Fruit fly (Drosophila melanogaster) whole organism, pupa: Measurements from ENCODE around the gene daw.

ENCODE experiments used
- CG10348 ChIP-seq: fragments of 200-800 bp; sonication (Bioruptor generic); IDR thresholded peaks from 2 replicates; pipeline ENCODE4 v1.3.6; 2022; ENCODE audit warnings: missing biosample characterization, missing genetic modification characterization
- CG12605 ChIP-seq: fragments of 200-800 bp; sonication (Bioruptor generic); IDR thresholded peaks from 2 replicates; pipeline ENCODE4 v1.3.6; 2022; ENCODE audit warnings: missing biosample characterization, missing genetic modification characterization
- CG13204 ChIP-seq: fragments of 200-800 bp; sonication (Bioruptor generic); optimal IDR thresholded peaks from 2 replicates; lab custom pipeline; 2018; ENCODE audit warnings: missing biosample characterization, mild to moderate bottlenecking, missing genetic modification characterization, moderate library complexity
- CG14655 ChIP-seq: fragments of 200-800 bp; sonication (Bioruptor generic); optimal IDR thresholded peaks from 3 replicates; lab custom pipeline; 2017; ENCODE audit warnings: mild to moderate bottlenecking, missing biosample characterization, missing genetic modification reagents, missing genetic modification characterization
- CG15710 ChIP-seq: fragments of 200-800 bp; sonication (Bioruptor generic); optimal IDR thresholded peaks from 2 replicates; lab custom pipeline; 2018; ENCODE audit warnings: missing biosample characterization, mild to moderate bottlenecking, missing genetic modification characterization, moderate library complexity
- CG17806 ChIP-seq: fragments of 200-800 bp; sonication (Bioruptor generic); optimal IDR thresholded peaks from 2 replicates; lab custom pipeline; 2018; ENCODE audit warnings: missing biosample characterization, mild to moderate bottlenecking, missing genetic modification characterization, moderate library complexity
- CG32121 ChIP-seq: fragments of 200-800 bp; sonication (Bioruptor generic); IDR thresholded peaks from 2 replicates; pipeline ENCODE4 v1.3.6; 2022; ENCODE audit warnings: missing biosample characterization, missing genetic modification characterization
- CG34367 ChIP-seq: fragments of 200-800 bp; sonication (Bioruptor generic); optimal IDR thresholded peaks from 2 replicates; lab custom pipeline; 2018; ENCODE audit warnings: missing biosample characterization, mild to moderate bottlenecking, missing genetic modification characterization
- CG4496 ChIP-seq: fragments of 200-800 bp; sonication (Bioruptor generic); IDR thresholded peaks from 3 replicates; pipeline ENCODE4 v1.3.6; 2022; ENCODE audit warnings: missing biosample characterization, missing genetic modification characterization
- CG8159 ChIP-seq: fragments of 200-800 bp; sonication (Bioruptor generic); optimal IDR thresholded peaks from 3 replicates; lab custom pipeline; 2018; ENCODE audit warnings: missing biosample characterization, mild to moderate bottlenecking, missing genetic modification characterization, moderate library complexity
- CG8301 ChIP-seq: fragments of 200-800 bp; sonication (Bioruptor generic); optimal IDR thresholded peaks from 2 replicates; lab custom pipeline; 2018; ENCODE audit warnings: missing biosample characterization, mild to moderate bottlenecking, missing genetic modification characterization
- CG9948 ChIP-seq: fragments of 200-800 bp; sonication (Bioruptor generic); optimal IDR thresholded peaks from 2 replicates; lab custom pipeline; 2018; ENCODE audit warnings: missing biosample characterization, mild to moderate bottlenecking, missing genetic modification characterization, moderate library complexity
- D1 ChIP-seq: fragments of 200-800 bp; sonication (Bioruptor generic); optimal IDR thresholded peaks from 2 replicates; lab custom pipeline; 2018; ENCODE audit warnings: missing biosample characterization, mild to moderate bottlenecking, missing genetic modification characterization, moderate library complexity
- EcR ChIP-seq: fragments of 200-800 bp; sonication (Bioruptor generic); optimal IDR thresholded peaks from 3 replicates; lab custom pipeline; 2019; ENCODE audit warnings: missing biosample characterization, missing genetic modification characterization, mild to moderate bottlenecking, moderate library complexity, missing genetic modification reagents
- Ets98B ChIP-seq: fragments of 200-800 bp; sonication (Bioruptor generic); IDR thresholded peaks from 2 replicates; pipeline ENCODE4 v1.3.6; 2022; ENCODE audit warnings: missing biosample characterization, missing genetic modification characterization
- Pif1A ChIP-seq: fragments of 200-800 bp; sonication (Bioruptor generic); optimal IDR thresholded peaks from 3 replicates; lab custom pipeline; 2016; ENCODE audit warnings: missing biosample characterization, missing genetic modification characterization
- Pif1B ChIP-seq: fragments of 200-800 bp; sonication (Bioruptor generic); optimal IDR thresholded peaks from 3 replicates; lab custom pipeline; 2016; ENCODE audit warnings: missing biosample characterization, missing genetic modification characterization
- Snoo ChIP-seq: fragments of 200-800 bp; sonication (Bioruptor generic); optimal IDR thresholded peaks from 3 replicates; lab custom pipeline; 2017; ENCODE audit warnings: missing biosample characterization, mild to moderate bottlenecking, missing genetic modification characterization, inconsistent platforms
- fd96Ca ChIP-seq: fragments of 200-800 bp; sonication (Bioruptor generic); IDR thresholded peaks from 3 replicates; pipeline ENCODE4 v1.3.6; 2022; ENCODE audit warnings: missing biosample characterization, missing genetic modification characterization
- gl ChIP-seq: fragments of 200-800 bp; sonication (Bioruptor generic); optimal IDR thresholded peaks from 2 replicates; lab custom pipeline; 2018; ENCODE audit warnings: missing biosample characterization, mild to moderate bottlenecking, missing genetic modification characterization
- rn ChIP-seq: fragments of 200-800 bp; sonication (Bioruptor generic); IDR thresholded peaks from 2 replicates; pipeline ENCODE4 v1.3.6; 2022; ENCODE audit warnings: missing biosample characterization, missing genetic modification characterization

The daw gene

DNA sequence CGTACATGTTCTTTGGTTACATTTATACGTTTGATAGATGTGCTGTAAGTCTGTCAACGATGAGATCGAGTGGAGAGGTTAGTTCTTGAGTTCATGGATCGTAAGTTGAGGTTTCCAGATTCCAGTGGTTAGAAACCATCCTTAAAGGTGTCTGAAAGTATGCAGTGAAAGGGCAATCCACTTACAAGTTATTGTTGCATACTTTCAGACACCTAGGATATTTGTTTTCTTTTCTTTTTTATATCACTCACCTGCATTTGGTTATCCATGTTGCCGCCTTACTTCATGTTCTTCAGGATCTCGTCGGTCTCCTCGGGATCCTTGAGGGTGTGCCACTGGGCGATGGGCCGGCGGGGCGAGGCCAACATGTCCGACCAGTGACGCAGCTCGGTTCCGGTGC lies 22.3 kb upstream of the daw start:
- no peak for TF ChIP-seq rn (GFP tag; lab: Robert Waterston, UW)
- no peak for TF ChIP-seq CG8301 (tag; lab: Kevin White, UChicago)
- no peak for TF ChIP-seq CG10348 (GFP tag; lab: Robert Waterston, UW)
- TF ChIP-seq gl (tag; lab: Kevin White, UChicago): no peak
- no peak for TF ChIP-seq CG9948 (tag; lab: Kevin White, UChicago)
- TF ChIP-seq CG34367 (tag; lab: Kevin White, UChicago): no peak
- TF ChIP-seq CG17806 (tag; lab: Kevin White, UChicago): no peak
- no peak for TF ChIP-seq CG14655 (GFP tag; lab: Kevin White, UChicago)
- no peak for TF ChIP-seq Ets98B (GFP tag; lab: Robert Waterston, UW)
- no peak for TF ChIP-seq CG32121 (GFP tag; lab: Robert Waterston, UW)
- TF ChIP-seq CG15710: no peak

DNA sequence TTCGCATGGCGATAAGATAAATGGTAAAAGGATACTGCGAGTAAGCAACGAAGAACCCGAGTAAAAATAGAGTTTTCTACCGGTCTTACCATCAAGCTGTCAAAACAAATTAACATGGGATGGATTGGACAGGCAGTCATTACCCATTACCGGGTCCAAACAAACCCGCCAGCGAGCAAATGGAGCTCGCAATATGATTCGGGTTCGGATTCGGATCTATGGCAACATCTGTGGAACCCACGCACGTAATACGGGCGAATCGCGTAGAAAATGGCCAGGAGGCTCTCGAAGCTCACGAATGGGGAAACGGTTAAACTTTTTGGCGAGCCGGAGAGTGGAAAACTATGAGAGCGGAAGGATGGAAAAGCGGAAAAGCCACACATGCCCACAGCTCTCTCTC lies 7.9 kb upstream of the daw start:
- TF ChIP-seq CG14655 (GFP tag; lab: Kevin White, UChicago) (no peak), CG17806 (tag; lab: Kevin White, UChicago) (no peak), D1 (tag; lab: Kevin White, UChicago) (no peak), CG10348 (GFP tag; lab: Robert Waterston, UW) (no peak), CG34367 (tag; lab: Kevin White, UChicago) (no peak), rn (GFP tag; lab: Robert Waterston, UW) (no peak), CG8159 (tag; lab: Kevin White, UChicago) (no peak), CG9948 (tag; lab: Kevin White, UChicago) (no peak), fd96Ca (GFP tag; lab: Robert Waterston, UW) (no peak), CG12605 (GFP tag; lab: Robert Waterston, UW) (no peak), CG4496 (GFP tag; lab: Robert Waterston, UW) (no peak), Pif1A (no peak), CG8301 (tag; lab: Kevin White, UChicago) (no peak), Pif1B (GFP tag; lab: Kevin White, UChicago) (no peak), CG15710 (no peak), gl (tag; lab: Kevin White, UChicago) (no peak), CG13204 (no peak)

- TF ChIP-seq CG4496 (GFP tag; lab: Robert Waterston, UW) (0 out of 3 replicates have a peak, but pooled peaks have one; percentile 9), CG12605 (GFP tag; lab: Robert Waterston, UW) (no peak), Pif1A (peak; percentile 0), CG15710 (no peak)
Measured at dm6 chr2L:2799909-2800478, 5.1 kb upstream of the daw start, which contains the start of gene Syt1. Gene Syt1 (minus strand): TSS chr2L:2799979.

- TF ChIP-seq CG32121 (GFP tag; lab: Robert Waterston, UW): no peak
- TF ChIP-seq CG9948 (tag; lab: Kevin White, UChicago): no peak
- TF ChIP-seq Snoo (tag; lab: Kevin White, UChicago): no peak
- TF ChIP-seq gl (tag; lab: Kevin White, UChicago): no peak
- no peak for TF ChIP-seq CG4496 (GFP tag; lab: Robert Waterston, UW)
- no peak for TF ChIP-seq CG17806 (tag; lab: Kevin White, UChicago)
- no peak for TF ChIP-seq CG34367 (tag; lab: Kevin White, UChicago)
- TF ChIP-seq CG8159 (tag; lab: Kevin White, UChicago): no peak
- TF ChIP-seq CG15710: no peak
- no peak for TF ChIP-seq D1 (tag; lab: Kevin White, UChicago)
- no peak for TF ChIP-seq fd96Ca (GFP tag; lab: Robert Waterston, UW)
- TF ChIP-seq Ets98B (GFP tag; lab: Robert Waterston, UW): no peak
- no peak for TF ChIP-seq CG8301 (tag; lab: Kevin White, UChicago)
- TF ChIP-seq CG12605 (GFP tag; lab: Robert Waterston, UW): no peak
- TF ChIP-seq rn (GFP tag; lab: Robert Waterston, UW): no peak
- TF ChIP-seq EcR: no peak
- no peak for TF ChIP-seq Pif1B (GFP tag; lab: Kevin White, UChicago)
- TF ChIP-seq CG13204: no peak
- TF ChIP-seq CG14655 (GFP tag; lab: Kevin White, UChicago): no peak
Measured at dm6 chr2L:2800956-2801776, 3.9 kb upstream of the daw start.

- peak; percentile 35 for TF ChIP-seq CG15710
- peak; percentile 87 for TF ChIP-seq gl (tag; lab: Kevin White, UChicago)
- peak; percentile 68; the same call in 1 of the 2 replicates for TF ChIP-seq CG12605 (GFP tag; lab: Robert Waterston, UW)
- no peak for TF ChIP-seq CG10348 (GFP tag; lab: Robert Waterston, UW)
- TF ChIP-seq Pif1A: peak; percentile 39
- TF ChIP-seq Snoo (tag; lab: Kevin White, UChicago): peak; percentile 25
- peak; percentile 46 for TF ChIP-seq CG8301 (tag; lab: Kevin White, UChicago)
- peak; percentile 28 for TF ChIP-seq CG17806 (tag; lab: Kevin White, UChicago)
- peak; percentile 45; the same call in 1 of the 3 replicates for TF ChIP-seq CG4496 (GFP tag; lab: Robert Waterston, UW)
- TF ChIP-seq CG9948 (tag; lab: Kevin White, UChicago): no peak
- no peak for TF ChIP-seq rn (GFP tag; lab: Robert Waterston, UW)
- peak; percentile 36 for TF ChIP-seq CG8159 (tag; lab: Kevin White, UChicago)
- no peak for TF ChIP-seq D1 (tag; lab: Kevin White, UChicago)
- peak; percentile 79 for TF ChIP-seq CG13204
- TF ChIP-seq Pif1B (GFP tag; lab: Kevin White, UChicago): peak; percentile 24
- peak; percentile 46 for TF ChIP-seq CG34367 (tag; lab: Kevin White, UChicago)
- peak; percentile 46; the same call in 1 of the 3 replicates for TF ChIP-seq fd96Ca (GFP tag; lab: Robert Waterston, UW)
- TF ChIP-seq EcR: peak; percentile 27
- TF ChIP-seq CG14655 (GFP tag; lab: Kevin White, UChicago): peak; percentile 64
- peak; percentile 51; the same call in 1 of the 2 replicates for TF ChIP-seq Ets98B (GFP tag; lab: Robert Waterston, UW)
- no peak for TF ChIP-seq CG32121 (GFP tag; lab: Robert Waterston, UW)
Measured at dm6 chr2L:2802527-2802926, 2.5 kb upstream of the daw start.
